Worm (Caenorhabditis elegans): ENCODE results near the gene M88.4.
A peak's percentile ranks its signal among the peaks of the same experiment; 100 is the strongest.

Gene M88.4

ce11 chrIII:4551963-4552362 is 3.1 kb downstream of the M88.4 start (continued):
- TF ChIP-seq Y48G9A.11 (GFP tag; IDR thresholded peaks at IDR 0.05) (no peak), daf-16 (GFP tag; optimal IDR thresholded peaks at IDR 0.05) (peak in 1 of 2 experiments; percentile 61), daf-16 (tag; optimal IDR thresholded peaks at IDR 0.05) (peak; percentile 82), madf-5 (GFP tag; IDR thresholded peaks at IDR 0.05) (no peak), daf-19 (GFP tag; conservative IDR thresholded peaks at IDR 0.05) (no peak), nhr-77 (tag; optimal IDR thresholded peaks at IDR 0.05) (peak; percentile 83), lsy-2 (tag; optimal IDR thresholded peaks at IDR 0.05) (peak; percentile 49 to 78), rbr-2 (tag; optimal IDR thresholded peaks at IDR 0.05) (peak; percentile 72), unc-130 (GFP tag; optimal IDR thresholded peaks at IDR 0.05) (no peak), skn-1 (tag; optimal IDR thresholded peaks at IDR 0.05) (no peak)

DNA sequence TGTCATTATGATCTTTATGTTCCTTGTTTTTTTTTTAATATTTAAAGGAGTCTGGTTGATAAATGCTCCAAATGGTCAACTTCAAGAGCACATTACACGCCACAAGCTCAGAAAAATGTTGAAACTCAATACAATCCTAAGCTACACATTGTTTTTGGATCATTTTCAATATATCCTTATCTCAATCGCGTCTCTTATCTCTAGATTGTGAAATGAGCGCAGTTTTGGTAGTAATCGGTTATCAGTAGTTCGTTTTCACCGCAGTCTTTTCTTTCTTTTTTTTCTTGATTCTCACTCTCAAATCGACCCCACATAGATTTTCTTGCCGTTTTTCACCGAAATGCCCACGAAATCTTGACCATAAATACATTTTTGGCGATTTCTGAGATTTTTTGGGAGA is 4.0 kb downstream of the M88.4 start:
- TF ChIP-seq pqm-1 (tag; optimal IDR thresholded peaks at IDR 0.05) (peak; percentile 38), T26A8.4 (GFP tag; IDR thresholded peaks at IDR 0.05) (no peak), aha-1 (tag) (peak; percentile 33), dve-1 (tag; optimal IDR thresholded peaks at IDR 0.05; ENCODE audit: insufficient read depth) (peak; percentile 6), nhr-237 (tag; optimal IDR thresholded peaks at IDR 0.05) (no peak), nhr-28 (tag; optimal IDR thresholded peaks at IDR 0.05) (peak; percentile 4)

ce11 chrIII:4553316-4553715 is 4.5 kb downstream of the M88.4 start, which contains the start of gene imph-1:
Gene imph-1, plus strand, starts transcription at chrIII:4553616.
- TF ChIP-seq F37D6.2 (tag; optimal IDR thresholded peaks at IDR 0.05) (no peak), zip-2 (tag; optimal IDR thresholded peaks at IDR 0.05) (no peak), saeg-2 (GFP tag; IDR thresholded peaks at IDR 0.05) (no peak), lir-3 (tag; optimal IDR thresholded peaks at IDR 0.05) (no peak)

DNA sequence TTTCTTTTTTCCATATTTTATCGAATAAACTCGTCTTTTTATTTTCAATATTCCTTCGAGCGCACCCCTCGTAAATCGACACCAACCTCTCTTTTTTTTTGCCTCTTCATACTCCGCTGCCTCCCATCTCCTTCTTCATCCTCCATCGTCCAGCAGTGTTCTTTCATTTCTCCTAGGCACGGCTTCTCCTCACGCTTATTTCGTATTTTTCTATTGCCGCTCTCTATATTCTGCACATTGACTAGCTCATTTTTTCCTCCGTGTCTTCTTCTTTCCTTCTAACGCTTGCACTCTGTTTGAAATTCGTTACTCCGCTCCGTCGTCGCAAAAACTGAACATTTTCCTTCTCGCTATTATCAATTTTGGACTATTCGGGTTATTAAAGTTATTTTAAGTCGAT is 6.5 kb downstream of the M88.4 start:
- TF ChIP-seq zag-1 (tag; optimal IDR thresholded peaks at IDR 0.05) (no peak), rbr-2 (tag; optimal IDR thresholded peaks at IDR 0.05) (peak; percentile 15), hmg-1.1 (GFP tag; IDR thresholded peaks at IDR 0.05) (peak; percentile 31; the same call in 1 of the 2 replicates), lsy-2 (tag; optimal IDR thresholded peaks at IDR 0.05) (peak in 1 of 2 experiments; percentile 14)

DNA sequence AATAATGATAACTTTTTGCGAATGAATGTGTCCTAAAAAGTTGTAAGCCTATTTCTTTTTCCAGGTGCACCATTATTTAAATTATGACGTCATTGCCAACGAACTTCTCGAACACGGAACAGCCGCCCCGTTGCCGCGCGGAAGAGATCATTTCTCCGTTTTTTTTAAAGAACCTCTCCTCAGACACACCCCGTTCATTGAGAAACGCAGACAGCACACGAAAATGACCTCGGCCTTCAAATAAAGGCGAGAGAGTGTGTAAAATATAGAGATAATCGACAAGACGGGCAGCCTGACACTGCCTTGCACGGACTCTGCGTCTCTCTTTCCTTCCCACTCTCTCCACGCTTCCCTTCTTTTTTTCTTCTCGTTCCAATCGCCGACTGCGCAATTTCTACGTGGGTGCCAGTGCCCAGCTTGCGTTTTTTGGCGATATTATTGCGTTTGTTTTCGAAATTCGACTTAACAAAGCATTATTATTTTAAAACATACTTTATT is 11.6 kb downstream of the M88.4 start:
- TF ChIP-seq hlh-30 (tag; optimal IDR thresholded peaks at IDR 0.05; ENCODE audit: insufficient read depth) (peak; percentile 84), dpl-1 (GFP tag; optimal IDR thresholded peaks at IDR 0.05) (peak; percentile 56), ama-1 (optimal IDR thresholded peaks at IDR 0.05) (peak; percentile 53), hif-1 (tag; optimal IDR thresholded peaks at IDR 0.05) (peak in 1 of 2 experiments; percentile 59), unc-130 (GFP tag; optimal IDR thresholded peaks at IDR 0.05) (no peak), daf-16 (GFP tag; optimal IDR thresholded peaks at IDR 0.05) (peak in 1 of 2 experiments; percentile 63), daf-16 (tag; optimal IDR thresholded peaks at IDR 0.05) (peak; percentile 53), duxl-1 (tag; optimal IDR thresholded peaks at IDR 0.05; ENCODE audit: poor library complexity) (peak; percentile 63), nhr-10 (tag; optimal IDR thresholded peaks at IDR 0.05) (peak; percentile 21), gei-8 (GFP tag; optimal IDR thresholded peaks at IDR 0.05) (peak; percentile 8), zfp-2 (tag; optimal IDR thresholded peaks at IDR 0.05) (no peak), dve-1 (tag; optimal IDR thresholded peaks at IDR 0.05; ENCODE audit: insufficient read depth) (peak; percentile 81), pha-4 (GFP tag; IDR thresholded peaks at IDR 0.05) (peak; percentile 72), pha-4 (tag; optimal IDR thresholded peaks at IDR 0.05) (peak; percentile 83), hmg-1.1 (GFP tag; IDR thresholded peaks at IDR 0.05) (peak; percentile 87), mdt-29 (GFP tag; IDR thresholded peaks at IDR 0.05) (no peak), hlh-11 (tag; optimal IDR thresholded peaks at IDR 0.05) (peak; percentile 95), lin-1 (GFP tag; IDR thresholded peaks at IDR 0.05) (peak; percentile 66; the same call in 1 of the 2 replicates), R02D3.7 (tag; optimal IDR thresholded peaks at IDR 0.05) (no peak), madf-9 (GFP tag; conservative IDR thresholded peaks at IDR 0.05) (peak; percentile 91), mep-1 (tag; optimal IDR thresholded peaks at IDR 0.05) (peak; percentile 73), set-16 (GFP tag; IDR thresholded peaks at IDR 0.05) (peak; percentile 67), D1046.2 (GFP tag; IDR thresholded peaks at IDR 0.05) (no peak), pqm-1 (tag; optimal IDR thresholded peaks at IDR 0.05) (peak; percentile 26), spr-1 (tag; optimal IDR thresholded peaks at IDR 0.05) (peak; percentile 31), F10B5.3 (tag; optimal IDR thresholded peaks at IDR 0.05) (peak; percentile 62), vab-7 (GFP tag; IDR thresholded peaks at IDR 0.05) (0 out of 2 replicates have a peak, but pooled peaks have one; percentile 30), dmd-9 (GFP tag; IDR thresholded peaks at IDR 0.05) (no peak)

Measured in whole organism, L4 larva.